Worm (Caenorhabditis elegans) whole organism, L4/young adult: ENCODE results near the gene W04B5.6.

ENCODE experiments used
- W03F9.2 ChIP-seq: fragments of 150-350 bp; optimal IDR thresholded peaks from 2 replicates; lab custom pipeline; 2014; ENCODE audit warnings: missing biosample characterization, missing genetic modification characterization
- him-1 ChIP-seq: sonication (generic microtip); optimal IDR thresholded peaks from 2 replicates; lab custom pipeline; 2016; ENCODE audit warnings: missing genotype, missing genetic modification reagents, missing genetic modification characterization, missing compliant biosample characterization

- TF ChIP-seq him-1 (tag; lab: Kevin White, UChicago) (no peak), W03F9.2 (tag; lab: Kevin White, UChicago) (no peak)
Measured at ce11 chrIII:2474781-2475180, 39.5 kb upstream of the W04B5.6 start.
